Worm (Caenorhabditis elegans): ENCODE data around the gene C05G5.1.

DNA sequence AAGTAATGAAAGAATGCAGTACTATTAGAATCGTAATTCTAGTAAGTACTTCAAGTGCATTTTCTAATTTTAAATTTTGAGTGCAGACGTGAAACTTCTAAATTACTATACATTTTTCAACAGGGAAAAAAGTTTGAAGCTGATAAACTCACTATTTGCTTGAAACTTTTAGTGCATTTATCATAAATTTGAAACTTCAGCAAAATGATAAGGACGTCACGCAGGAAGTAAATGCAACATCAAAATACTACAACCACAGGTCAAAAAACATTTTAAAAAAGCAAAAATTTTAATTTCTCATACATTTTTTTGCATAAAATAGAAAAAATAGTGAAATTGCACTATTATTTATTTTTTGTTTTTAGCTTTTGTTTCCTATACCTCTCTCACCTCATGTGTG lies 453 bp downstream of the C05G5.1 start:
- no peak for TF ChIP-seq ztf-23 (GFP tag; IDR thresholded peaks at IDR 0.05)
- no peak for TF ChIP-seq ztf-29 (GFP tag; IDR thresholded peaks at IDR 0.05)
- no peak for TF ChIP-seq cog-1 (tag; optimal IDR thresholded peaks at IDR 0.05)
- TF ChIP-seq tab-1 (GFP tag; IDR thresholded peaks at IDR 0.05), result no peak
- no peak for TF ChIP-seq med-1 (GFP tag; optimal IDR thresholded peaks at IDR 0.05; ENCODE audit: insufficient read depth)
- no peak for TF ChIP-seq ref-1 (GFP tag; conservative IDR thresholded peaks at IDR 0.05)
